Worm (Caenorhabditis elegans): ENCODE data around the gene ZK512.4.

- no peak for TF ChIP-seq snu-23 (GFP tag; optimal IDR thresholded peaks at IDR 0.05)
- TF ChIP-seq nhr-77 (tag; optimal IDR thresholded peaks at IDR 0.05) = no peak
- no peak for TF ChIP-seq nhr-12 (tag; optimal IDR thresholded peaks at IDR 0.05)
- no peak for TF ChIP-seq C16A3.4 (tag; optimal IDR thresholded peaks at IDR 0.05)
- TF ChIP-seq aha-1 (tag; optimal IDR thresholded peaks at IDR 0.05) = no peak
- no peak for TF ChIP-seq mab-9 (GFP tag; IDR thresholded peaks at IDR 0.05)
- no peak for TF ChIP-seq pag-3 (tag; optimal IDR thresholded peaks at IDR 0.05; ENCODE audit: borderline replicate concordance, insufficient read depth)
- TF ChIP-seq egl-27 (tag; optimal IDR thresholded peaks at IDR 0.05) = no peak
- TF ChIP-seq lin-13 (GFP tag; optimal IDR thresholded peaks at IDR 0.05) = no peak
- no peak for TF ChIP-seq skn-1 (tag; optimal IDR thresholded peaks at IDR 0.05)
Observed at ce11 chrIII:9138601-9139000, 6.5 kb upstream of the ZK512.4 start, which contains the start of gene ZK512.7.
